Worm (Caenorhabditis elegans): ENCODE data around the gene F32A5.8.

F32A5.8 gene

DNA sequence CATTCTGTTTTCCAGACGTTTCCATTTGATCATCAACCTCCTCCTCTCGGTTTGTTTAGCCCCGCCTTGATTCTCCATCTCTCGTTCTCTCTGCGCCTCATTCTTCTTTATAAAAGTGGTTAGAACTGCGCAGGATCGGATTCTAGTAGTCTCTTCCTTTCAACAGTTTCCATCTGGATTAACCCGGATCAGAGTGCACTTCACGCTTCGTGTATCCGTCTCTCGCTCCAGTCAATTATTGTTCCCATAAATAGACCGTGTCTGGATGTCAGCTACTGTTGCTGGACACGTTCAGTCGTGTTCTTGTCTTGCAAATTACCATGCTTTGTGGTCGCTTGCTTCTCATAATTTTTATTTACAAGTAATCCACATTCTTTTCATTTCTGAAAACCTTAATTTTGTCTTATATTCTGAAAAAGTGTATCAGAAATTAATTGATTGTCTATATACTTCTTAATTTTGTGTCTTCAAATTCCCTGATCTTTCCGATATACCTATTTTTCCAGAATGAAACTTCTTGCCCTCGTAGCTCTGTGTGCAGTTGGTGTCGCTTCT lies 27.2 kb upstream of the F32A5.8 start, which contains the start of gene F32A5.4 (continued):
- TF ChIP-seq elt-2 (tag; optimal IDR thresholded peaks at IDR 0.05) (no peak), C34B4.2 (tag; optimal IDR thresholded peaks at IDR 0.05) (no peak), mef-2 (tag; optimal IDR thresholded peaks at IDR 0.05) (no peak), ets-5 (GFP tag; IDR thresholded peaks at IDR 0.05) (no peak), lir-3 (tag; optimal IDR thresholded peaks at IDR 0.05; ENCODE audit: poor library complexity) (no peak), mdl-1 (tag; optimal IDR thresholded peaks at IDR 0.05) (no peak), tbx-2 (tag; optimal IDR thresholded peaks at IDR 0.05) (no peak), fkh-8 (tag; optimal IDR thresholded peaks at IDR 0.05) (no peak)

ce11 chrII:7230684-7231083 lies 25.2 kb upstream of the F32A5.8 start:
- TF ChIP-seq grh-1 (GFP tag; IDR thresholded peaks at IDR 0.05), result 0 out of 2 replicates have a peak, but pooled peaks have one; percentile 9
- TF ChIP-seq mep-1 (tag; optimal IDR thresholded peaks at IDR 0.05), result peak; percentile 5
- no peak for TF ChIP-seq nhr-90 (tag; optimal IDR thresholded peaks at IDR 0.05; ENCODE audit: poor library complexity)
- TF ChIP-seq vab-15 (tag; optimal IDR thresholded peaks at IDR 0.05), result no peak
- TF ChIP-seq efl-1 (optimal IDR thresholded peaks at IDR 0.05), result no peak
- TF ChIP-seq efl-1 (GFP tag; optimal IDR thresholded peaks at IDR 0.05 in 1 of 2), result peak in 1 of 2 experiments; percentile 1

DNA sequence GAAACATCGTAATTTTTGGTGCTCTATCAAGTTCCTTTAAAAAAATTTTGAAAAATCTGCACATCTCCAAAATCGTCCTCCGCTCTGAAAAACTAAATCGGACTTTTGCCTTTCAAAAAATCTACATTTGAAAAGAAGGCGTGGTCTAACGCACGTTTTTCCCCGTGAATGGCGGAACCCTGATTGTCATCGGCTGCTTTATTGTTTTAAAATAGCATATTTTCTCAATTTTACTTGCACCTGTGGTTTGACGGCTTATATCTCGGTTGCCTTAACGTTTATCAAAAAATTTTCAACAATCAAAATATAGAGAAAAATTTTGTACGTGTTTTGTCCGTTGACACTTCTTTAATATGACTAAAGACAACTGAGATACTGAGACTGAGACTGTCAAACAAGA lies 24.0 kb upstream of the F32A5.8 start:
- TF ChIP-seq efl-1 (optimal IDR thresholded peaks at IDR 0.05) (no peak), efl-1 (GFP tag; optimal IDR thresholded peaks at IDR 0.05 in 1 of 2) (peak in 1 of 2 experiments; percentile 54), snpc-4 (tag; optimal IDR thresholded peaks at IDR 0.05) (peak; percentile 90), nhr-12 (tag; optimal IDR thresholded peaks at IDR 0.05) (no peak)

DNA sequence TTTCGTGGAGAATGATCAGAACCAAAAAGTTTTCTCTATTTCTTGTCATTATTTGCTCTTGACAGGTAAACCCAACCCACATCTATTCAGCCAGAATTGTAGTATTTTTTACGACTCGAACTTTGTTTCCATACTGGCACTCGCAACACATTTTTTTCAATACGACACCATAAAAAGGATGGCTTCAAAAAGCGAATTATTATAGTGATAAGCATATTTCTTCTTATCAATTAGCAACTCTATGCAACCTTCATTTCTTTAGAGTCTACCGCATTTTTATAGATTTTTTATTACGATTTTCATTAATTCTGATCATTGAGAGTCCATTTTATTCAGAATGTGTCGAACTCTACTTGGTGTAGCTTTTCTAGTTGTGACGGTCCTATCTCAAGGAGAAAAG lies 23.4 kb upstream of the F32A5.8 start, which contains the start of gene ctsa-3.1:
Gene ctsa-3.1, plus strand, starts transcription at position 337 of the 400 bp plus-strand sequence.
- TF ChIP-seq ets-5 (GFP tag; IDR thresholded peaks at IDR 0.05) (no peak), elt-2 (tag; optimal IDR thresholded peaks at IDR 0.05) (peak; percentile 66), lin-14 (GFP tag; optimal IDR thresholded peaks at IDR 0.05) (peak; percentile 1), ama-1 (optimal IDR thresholded peaks at IDR 0.05) (no peak), fos-1 (tag; optimal IDR thresholded peaks at IDR 0.05) (no peak), isw-1 (GFP tag; IDR thresholded peaks at IDR 0.05) (no peak)

DNA sequence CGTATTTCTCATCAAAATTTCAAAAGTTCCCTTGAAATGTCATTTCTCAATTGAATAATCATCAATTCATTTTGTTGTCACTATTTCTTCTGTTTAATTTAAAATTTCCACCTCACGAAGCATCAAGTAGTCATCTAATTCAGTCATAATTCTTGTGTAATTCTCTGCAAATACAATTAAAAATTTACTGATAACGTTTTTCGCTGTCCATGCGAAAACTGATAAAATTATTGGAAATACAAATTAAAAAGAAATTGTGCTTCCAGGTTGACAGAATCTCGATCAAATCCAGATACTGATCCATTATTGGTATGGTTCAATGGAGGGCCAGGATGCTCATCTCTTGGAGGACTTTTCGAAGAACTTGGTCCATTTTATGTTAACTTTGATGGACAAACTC lies 22.6 kb upstream of the F32A5.8 start:
- no peak for TF ChIP-seq jun-1 (tag; optimal IDR thresholded peaks at IDR 0.05)
- TF ChIP-seq efl-1 (optimal IDR thresholded peaks at IDR 0.05), result no peak
- TF ChIP-seq efl-1 (GFP tag; optimal IDR thresholded peaks at IDR 0.05 in 1 of 2), result peak in 1 of 2 experiments; percentile 65
- no peak for TF ChIP-seq zip-4 (GFP tag; optimal IDR thresholded peaks at IDR 0.05)
- peak; percentile 32 for TF ChIP-seq elt-2 (tag; optimal IDR thresholded peaks at IDR 0.05)
- no peak for TF ChIP-seq nhr-76 (tag; optimal IDR thresholded peaks at IDR 0.05)
- TF ChIP-seq lin-35 (GFP tag; optimal IDR thresholded peaks at IDR 0.05), result peak in 1 of 2 experiments; percentile 4
- TF ChIP-seq C34B4.2 (tag; optimal IDR thresholded peaks at IDR 0.05), result no peak
- TF ChIP-seq zag-1 (tag; optimal IDR thresholded peaks at IDR 0.05), result no peak

DNA sequence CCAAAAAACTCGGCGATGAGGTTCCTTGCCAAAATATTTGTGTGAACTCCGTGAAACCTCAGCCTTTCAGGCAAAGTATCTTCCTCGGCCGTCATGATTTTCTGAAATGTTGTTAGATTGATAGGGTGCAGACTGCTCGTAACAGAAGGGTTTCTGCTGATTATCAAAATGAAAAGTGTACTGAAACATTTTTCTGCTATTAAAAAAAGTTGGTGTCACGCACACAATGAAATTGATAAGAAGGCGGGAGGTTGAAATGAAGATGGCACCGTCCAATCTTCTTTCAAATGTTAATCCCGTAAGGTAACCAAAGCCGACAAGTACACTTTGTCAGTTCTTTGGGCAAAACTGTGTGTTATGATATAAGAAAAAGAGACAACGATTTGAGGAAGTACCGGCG lies 19.0 kb upstream of the F32A5.8 start:
- no peak for TF ChIP-seq efl-1 (optimal IDR thresholded peaks at IDR 0.05)
- TF ChIP-seq efl-1 (GFP tag; optimal IDR thresholded peaks at IDR 0.05 in 1 of 2), result peak in 1 of 2 experiments; percentile 33
- no peak for TF ChIP-seq lin-13 (GFP tag; optimal IDR thresholded peaks at IDR 0.05)
- TF ChIP-seq lin-35 (GFP tag; optimal IDR thresholded peaks at IDR 0.05), result peak in 1 of 2 experiments; percentile 17
- TF ChIP-seq nhr-71 (tag; optimal IDR thresholded peaks at IDR 0.05), result peak; percentile 2
- no peak for TF ChIP-seq aly-2 (tag; optimal IDR thresholded peaks at IDR 0.05)
- TF ChIP-seq lir-3 (tag; optimal IDR thresholded peaks at IDR 0.05; ENCODE audit: poor library complexity), result no peak
- no peak for TF ChIP-seq fos-1 (tag; optimal IDR thresholded peaks at IDR 0.05)
- TF ChIP-seq elt-2 (tag; optimal IDR thresholded peaks at IDR 0.05), result peak; percentile 8
- TF ChIP-seq nhr-84 (tag; optimal IDR thresholded peaks at IDR 0.05), result no peak

DNA sequence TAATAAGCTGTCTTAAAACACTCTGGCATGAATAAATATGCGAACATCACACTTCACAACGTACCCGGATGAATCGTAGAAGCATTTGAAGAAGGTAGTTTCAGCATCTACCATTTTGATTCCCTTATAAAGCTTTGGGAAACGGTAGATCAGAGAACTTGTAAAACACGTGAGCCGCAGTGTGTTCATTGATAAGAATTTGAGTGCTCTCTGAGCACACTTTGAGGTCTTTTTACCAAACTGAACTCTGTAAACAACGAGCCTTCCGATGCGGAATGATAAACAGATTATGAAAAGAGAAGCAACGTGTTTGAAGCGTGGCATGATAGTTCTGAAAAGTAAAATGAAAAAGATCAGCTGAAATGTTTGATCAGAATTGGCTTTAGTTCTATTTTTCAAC lies 17.7 kb upstream of the F32A5.8 start, which contains the start of gene aqp-1:
Gene aqp-1, minus strand, starts transcription at position 102 of the 400 bp plus-strand sequence.
- TF ChIP-seq C16A3.4 (tag; optimal IDR thresholded peaks at IDR 0.05), result no peak
- TF ChIP-seq mdl-1 (tag; optimal IDR thresholded peaks at IDR 0.05), result peak in 1 of 2 experiments; percentile 2
- no peak for TF ChIP-seq zag-1 (tag; optimal IDR thresholded peaks at IDR 0.05)
- no peak for TF ChIP-seq ceh-63 (GFP tag; optimal IDR thresholded peaks at IDR 0.05)
- peak; percentile 68 for TF ChIP-seq nhr-19 (GFP tag; conservative IDR thresholded peaks at IDR 0.05)
- no peak for TF ChIP-seq mab-9 (GFP tag; IDR thresholded peaks at IDR 0.05)
- TF ChIP-seq tbx-2 (tag; optimal IDR thresholded peaks at IDR 0.05), result no peak
- no peak for TF ChIP-seq pqm-1 (tag; optimal IDR thresholded peaks at IDR 0.05)
- TF ChIP-seq sptf-1 (tag; optimal IDR thresholded peaks at IDR 0.05), result no peak
- no peak for TF ChIP-seq hlh-17 (GFP tag; optimal IDR thresholded peaks at IDR 0.05; ENCODE audit: borderline replicate concordance)
- no peak for TF ChIP-seq F16B12.6 (tag; optimal IDR thresholded peaks at IDR 0.05)
- TF ChIP-seq lin-39 (tag; optimal IDR thresholded peaks at IDR 0.05), result no peak
- TF ChIP-seq nhr-28 (tag; optimal IDR thresholded peaks at IDR 0.05), result no peak
- TF ChIP-seq ets-5 (GFP tag; IDR thresholded peaks at IDR 0.05), result no peak
- TF ChIP-seq nhr-71 (tag; optimal IDR thresholded peaks at IDR 0.05), result peak; percentile 16
- no peak for TF ChIP-seq Y116A8C.19 (tag; optimal IDR thresholded peaks at IDR 0.05; ENCODE audit: borderline replicate concordance)
